Fruit fly (Drosophila melanogaster): ENCODE measurements around the gene Mfap1.

dm6 chr3L:1939983-1940504 lies 824 bp upstream of the Mfap1 start:
- TF ChIP-seq ey (GFP tag; optimal IDR thresholded peaks at IDR 0.05) (no peak), Sp1 (GFP tag; optimal IDR thresholded peaks at IDR 0.05) (no peak), CrebA (GFP tag; optimal IDR thresholded peaks at IDR 0.05; ENCODE audit: borderline replicate concordance) (no peak), Rel (GFP tag; optimal IDR thresholded peaks at IDR 0.05) (no peak), Rel (tag; optimal IDR thresholded peaks at IDR 0.05) (peak; percentile 26), psq (GFP tag; optimal IDR thresholded peaks at IDR 0.05) (no peak), Dfd (GFP tag; optimal IDR thresholded peaks at IDR 0.05) (no peak), Hnf4 (GFP tag; optimal IDR thresholded peaks at IDR 0.05) (no peak), Hr78 (GFP tag; optimal IDR thresholded peaks at IDR 0.05) (no peak), usp (GFP tag; optimal IDR thresholded peaks at IDR 0.05) (no peak), lola (GFP tag; optimal IDR thresholded peaks at IDR 0.05) (no peak), HLH106 (tag; optimal IDR thresholded peaks at IDR 0.05) (no peak), h (GFP tag; optimal IDR thresholded peaks at IDR 0.05) (no peak)

Data from whole organism, wandering third instar larva.